Worm (Caenorhabditis elegans) whole organism, young adult: ENCODE measurements around the gene C50C3.1.
A peak's percentile ranks its signal among the peaks of the same experiment; 100 is the strongest.

Source experiments
- B0336.3 ChIP-seq: fragments of 200-800 bp; sonication (Bioruptor generic); IDR thresholded peaks from 2 replicates; pipeline ENCODE4 v1.3.6; 2022; ENCODE audit warnings: missing genetic modification characterization, missing compliant biosample characterization
- C06A6.2 ChIP-seq: fragments of 200-800 bp; sonication (Bioruptor generic); conservative IDR thresholded peaks from 2 replicates; pipeline ENCODE4 v1.3.6; 2022; ENCODE audit warnings: missing genetic modification characterization, missing compliant biosample characterization
- D2030.7 ChIP-seq: fragments of 200-800 bp; sonication (Bioruptor generic); IDR thresholded peaks from 2 replicates; pipeline ENCODE4 v1.3.6; 2022; ENCODE audit warnings: missing genetic modification reagents, missing genetic modification characterization, missing compliant biosample characterization
- F10E7.11 ChIP-seq: sonication (generic microtip); optimal IDR thresholded peaks from 2 replicates; lab custom pipeline; 2017; ENCODE audit warnings: mild to moderate bottlenecking, missing genetic modification characterization, moderate library complexity, missing compliant biosample characterization
- F23B12.7 ChIP-seq: sonication (generic microtip); optimal IDR thresholded peaks from 2 replicates; lab custom pipeline; 2017; ENCODE audit warnings: missing genetic modification characterization, mild to moderate bottlenecking, missing compliant biosample characterization, antibody characterized with exemption, moderate library complexity; ENCODE audit not compliant: insufficient read depth
- F33H1.4 ChIP-seq: fragments of 200-800 bp; sonication (Bioruptor generic); IDR thresholded peaks from 2 replicates; pipeline ENCODE4 v1.3.6; 2022; ENCODE audit warnings: missing genetic modification reagents, missing genetic modification characterization, missing compliant biosample characterization
- K11D2.4 ChIP-seq: fragments of 200-800 bp; sonication (Bioruptor generic); IDR thresholded peaks from 2 replicates; pipeline ENCODE4 v1.3.6; 2022; ENCODE audit warnings: missing genetic modification reagents, missing genetic modification characterization, missing compliant biosample characterization
- T07F8.4 ChIP-seq: sonication (generic microtip); optimal IDR thresholded peaks from 2 replicates; lab custom pipeline; 2016; ENCODE audit warnings: mild to moderate bottlenecking, missing genetic modification characterization, moderate library complexity, missing compliant biosample characterization
- Y53F4B.3 ChIP-seq: fragments of 200-800 bp; sonication (Bioruptor generic); IDR thresholded peaks from 2 replicates; pipeline ENCODE4 v1.3.6; 2022; ENCODE audit warnings: missing genetic modification reagents, missing genetic modification characterization, missing compliant biosample characterization
- ZK185.1 ChIP-seq: sonication (generic microtip); optimal IDR thresholded peaks from 2 replicates; lab custom pipeline; 2016; ENCODE audit warnings: mild to moderate bottlenecking, missing genetic modification characterization, missing compliant biosample characterization; ENCODE audit not compliant: poor library complexity, severe bottlenecking
- akir-1 ChIP-seq: fragments of 200-800 bp; sonication (Bioruptor generic); optimal IDR thresholded peaks from 2 replicates; lab custom pipeline; 2018; ENCODE audit warnings: mild to moderate bottlenecking, missing genetic modification characterization, moderate library complexity, missing compliant biosample characterization
- athp-1 ChIP-seq: sonication (generic microtip); optimal IDR thresholded peaks from 2 replicates; lab custom pipeline; 2017; ENCODE audit warnings: mild to moderate bottlenecking, missing genetic modification characterization, missing compliant biosample characterization
- attf-3 ChIP-seq: fragments of 200-800 bp; sonication (Bioruptor generic); conservative IDR thresholded peaks from 2 replicates; pipeline ENCODE4 v1.3.6; 2022; ENCODE audit warnings: missing genetic modification reagents, missing genetic modification characterization, missing compliant biosample characterization
- bed-2 ChIP-seq: fragments of 200-800 bp; sonication (Bioruptor generic); IDR thresholded peaks from 2 replicates; pipeline ENCODE4 v1.3.6; 2022; ENCODE audit warnings: missing genetic modification reagents, missing genetic modification characterization, missing compliant biosample characterization
- ceh-100 ChIP-seq: fragments of 200-800 bp; sonication (Bioruptor generic); IDR thresholded peaks from 2 replicates; pipeline ENCODE4 v1.3.6; 2022; ENCODE audit warnings: missing genetic modification reagents, missing genetic modification characterization, missing compliant biosample characterization
- ceh-27 ChIP-seq: fragments of 200-800 bp; sonication (Bioruptor generic); optimal IDR thresholded peaks from 2 replicates; lab custom pipeline; 2018; ENCODE audit warnings: mild to moderate bottlenecking, missing genetic modification characterization, moderate library complexity, missing compliant biosample characterization
- efl-1 ChIP-seq: fragments of 150-350 bp; optimal IDR thresholded peaks from 2 replicates; lab custom pipeline; 2014; ENCODE audit warnings: missing biosample characterization, missing genetic modification reagents, missing genetic modification characterization
- ekl-4 ChIP-seq: fragments of 200-800 bp; sonication (Bioruptor generic); IDR thresholded peaks from 2 replicates; pipeline ENCODE4 v1.3.6; 2022; ENCODE audit warnings: missing genetic modification reagents, missing genetic modification characterization, missing compliant biosample characterization
- him-1 ChIP-seq: sonication (generic microtip); optimal IDR thresholded peaks from 2 replicates; lab custom pipeline; 2016; ENCODE audit warnings: missing genotype, missing genetic modification reagents, missing genetic modification characterization, missing compliant biosample characterization
- hmg-1.2 ChIP-seq: fragments of 200-800 bp; sonication (Bioruptor generic); IDR thresholded peaks from 2 replicates; pipeline ENCODE4 v1.3.6; 2022; ENCODE audit warnings: missing genetic modification reagents, missing genetic modification characterization, missing compliant biosample characterization
- hmg-20 ChIP-seq: fragments of 200-800 bp; sonication (Bioruptor generic); IDR thresholded peaks from 2 replicates; pipeline ENCODE4 v1.3.6; 2022; ENCODE audit warnings: missing genetic modification reagents, missing genetic modification characterization, missing compliant biosample characterization
- hrde-1 ChIP-seq: sonication (generic microtip); optimal IDR thresholded peaks from 2 replicates; lab custom pipeline; 2016; ENCODE audit warnings: missing genetic modification characterization, mild to moderate bottlenecking, missing compliant biosample characterization, moderate library complexity, missing genotype, missing genetic modification reagents, borderline replicate concordance
- hsf-1 ChIP-seq: fragments of 200-800 bp; sonication (Bioruptor generic); IDR thresholded peaks from 2 replicates; pipeline ENCODE4 v1.3.6; 2022; ENCODE audit warnings: missing genetic modification reagents, missing genetic modification characterization, missing compliant biosample characterization
- let-607 ChIP-seq, 2 experiments: fragments of 200-800 bp in 1 of 2; sonication (Bioruptor generic) in 1 of 2; sonication (generic microtip) in 1 of 2; optimal IDR thresholded peaks; 2 replicates each; lab custom pipeline; 2016 to 2018; ENCODE audit warnings: mild to moderate bottlenecking in 2 of 2, missing compliant biosample characterization in 2 of 2, missing genetic modification characterization in 2 of 2, moderate library complexity in 2 of 2, missing genotype in 1 of 2
- lin-40 ChIP-seq: sonication (generic microtip); optimal IDR thresholded peaks from 2 replicates; lab custom pipeline; 2016; ENCODE audit warnings: missing genetic modification characterization, mild to moderate bottlenecking, missing compliant biosample characterization, missing genotype, missing genetic modification reagents
- lin-54 ChIP-seq: fragments of 200-800 bp; sonication (Bioruptor generic); optimal IDR thresholded peaks from 2 replicates; lab custom pipeline; 2018; ENCODE audit warnings: mild to moderate bottlenecking, missing genetic modification characterization, missing compliant biosample characterization
- lir-1 ChIP-seq: fragments of 200-800 bp; sonication (Bioruptor generic); conservative IDR thresholded peaks from 2 replicates; pipeline ENCODE4 v1.3.6; 2022; ENCODE audit warnings: missing genetic modification reagents, missing genetic modification characterization, missing compliant biosample characterization
- lsl-1 ChIP-seq: fragments of 200-800 bp; sonication (Bioruptor generic); optimal IDR thresholded peaks from 2 replicates; lab custom pipeline; 2018; ENCODE audit warnings: mild to moderate bottlenecking, missing genetic modification characterization, moderate library complexity, missing compliant biosample characterization
- madf-10 ChIP-seq: sonication (generic microtip); optimal IDR thresholded peaks from 2 replicates; lab custom pipeline; 2016; ENCODE audit warnings: mild to moderate bottlenecking, missing genetic modification characterization, missing compliant biosample characterization
- madf-3 ChIP-seq: fragments of 200-800 bp; sonication (Bioruptor generic); IDR thresholded peaks from 2 replicates; pipeline ENCODE4 v1.3.6; 2022; ENCODE audit warnings: missing genetic modification reagents, missing genetic modification characterization, missing compliant biosample characterization
- mcd-1 ChIP-seq: fragments of 200-800 bp; sonication (Bioruptor generic); IDR thresholded peaks from 2 replicates; pipeline ENCODE4 v1.3.6; 2022; ENCODE audit warnings: missing genetic modification reagents, missing genetic modification characterization, missing compliant biosample characterization
- mel-28 ChIP-seq: sonication (generic microtip); optimal IDR thresholded peaks from 2 replicates; lab custom pipeline; 2016; ENCODE audit warnings: borderline replicate concordance, mild to moderate bottlenecking, missing genetic modification characterization, missing compliant biosample characterization
- nfya-2 ChIP-seq: fragments of 200-800 bp; sonication (Bioruptor generic); IDR thresholded peaks from 2 replicates; pipeline ENCODE4 v1.3.6; 2022; ENCODE audit warnings: missing genetic modification reagents, missing genetic modification characterization, missing compliant biosample characterization
- nfyb-1 ChIP-seq: fragments of 200-800 bp; sonication (Bioruptor generic); IDR thresholded peaks from 2 replicates; pipeline ENCODE4 v1.3.6; 2022; ENCODE audit warnings: missing genetic modification reagents, missing genetic modification characterization, missing compliant biosample characterization
- nhr-179 ChIP-seq: sonication (generic microtip); optimal IDR thresholded peaks from 2 replicates; lab custom pipeline; 2016; ENCODE audit warnings: mild to moderate bottlenecking, missing genetic modification characterization, missing compliant biosample characterization
- rcor-1 ChIP-seq: fragments of 200-800 bp; sonication (Bioruptor generic); IDR thresholded peaks from 2 replicates; pipeline ENCODE4 v1.3.6; 2022; ENCODE audit warnings: missing genetic modification reagents, missing genetic modification characterization, missing compliant biosample characterization
- snpc-3.4 ChIP-seq: sonication (generic microtip); optimal IDR thresholded peaks from 2 replicates; lab custom pipeline; 2017; ENCODE audit warnings: missing genetic modification characterization, mild to moderate bottlenecking, missing compliant biosample characterization, antibody characterized with exemption, moderate library complexity, missing genotype, missing genetic modification reagents
- snpc-4 ChIP-seq, 5 experiments: fragments of 150-350 bp in 1 of 5; sonication (generic microtip) in 4 of 5; optimal IDR thresholded peaks; 2 replicates each; lab custom pipeline; 2014 to 2018; ENCODE audit warnings: missing genetic modification characterization in 5 of 5, missing biosample characterization in 3 of 5, antibody characterized with exemption in 2 of 5, mild to moderate bottlenecking in 2 of 5, missing compliant biosample characterization in 2 of 5, missing genotype in 2 of 5, moderate library complexity in 2 of 5, missing genetic modification reagents in 1 of 5
- sptf-2 ChIP-seq: fragments of 200-800 bp; sonication (Bioruptor generic); optimal IDR thresholded peaks from 2 replicates; lab custom pipeline; 2018; ENCODE audit warnings: mild to moderate bottlenecking, missing genetic modification characterization, missing compliant biosample characterization
- tbx-9 ChIP-seq: sonication (generic microtip); optimal IDR thresholded peaks from 2 replicates; lab custom pipeline; 2016; ENCODE audit warnings: borderline replicate concordance, missing genetic modification characterization, inconsistent platforms, missing compliant biosample characterization
- unc-130 ChIP-seq: sonication (generic microtip); optimal IDR thresholded peaks from 2 replicates; lab custom pipeline; 2016; ENCODE audit warnings: missing genetic modification reagents, missing genetic modification characterization, missing compliant biosample characterization
- ztf-26 ChIP-seq: sonication (generic microtip); optimal IDR thresholded peaks from 2 replicates; lab custom pipeline; 2017; ENCODE audit warnings: missing genetic modification characterization, missing compliant biosample characterization
- ztf-3 ChIP-seq: fragments of 200-800 bp; sonication (Bioruptor generic); optimal IDR thresholded peaks from 2 replicates; lab custom pipeline; 2018; ENCODE audit warnings: mild to moderate bottlenecking, missing genetic modification characterization, missing compliant biosample characterization

The C50C3.1 gene

ce11 chrIII:8191695-8192094, at the start of gene C50C3.1:
C50C3.1 (plus strand) TSS chrIII:8191995.
- TF ChIP-seq nfyb-1 (GFP tag; lab: Robert Waterston, UW) (no peak), lsl-1 (GFP tag; lab: Kevin White, UChicago) (peak; percentile 48), hmg-1.2 (peak; percentile 36; the same call in 1 of the 2 replicates)

DNA sequence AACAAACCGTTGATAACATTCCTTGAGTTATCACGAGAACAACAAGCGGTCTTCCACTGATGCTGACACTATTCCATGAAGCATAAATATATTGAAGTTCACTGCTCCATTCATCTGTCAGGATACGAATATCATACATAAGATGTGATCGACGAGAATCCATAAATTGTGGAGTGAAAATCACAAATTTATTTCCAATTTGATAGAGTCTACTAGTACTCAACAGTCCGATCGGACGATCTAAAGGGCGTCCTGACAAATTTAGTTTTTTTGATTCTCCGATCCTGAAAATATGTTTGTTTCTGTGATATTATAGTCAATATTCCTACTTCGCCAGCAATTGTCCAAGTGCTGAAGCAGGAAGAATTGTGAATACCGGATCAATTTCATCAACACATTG, 49.6 kb upstream of the C50C3.1 start:
- TF ChIP-seq athp-1 (tag; lab: Kevin White, UChicago): no peak
- TF ChIP-seq ztf-26 (tag; lab: Kevin White, UChicago): no peak
- no peak for TF ChIP-seq snpc-3.4
- no peak for TF ChIP-seq lir-1 (GFP tag; lab: Robert Waterston, UW)
- no peak for TF ChIP-seq mel-28 (tag; lab: Kevin White, UChicago)
- TF ChIP-seq nhr-179 (tag; lab: Kevin White, UChicago): no peak
- TF ChIP-seq akir-1 (GFP tag; lab: Kevin White, UChicago): no peak
- TF ChIP-seq Y53F4B.3: no peak
- TF ChIP-seq F10E7.11 (tag; lab: Kevin White, UChicago): no peak
- TF ChIP-seq, all 124 proteins: peak for 0

DNA sequence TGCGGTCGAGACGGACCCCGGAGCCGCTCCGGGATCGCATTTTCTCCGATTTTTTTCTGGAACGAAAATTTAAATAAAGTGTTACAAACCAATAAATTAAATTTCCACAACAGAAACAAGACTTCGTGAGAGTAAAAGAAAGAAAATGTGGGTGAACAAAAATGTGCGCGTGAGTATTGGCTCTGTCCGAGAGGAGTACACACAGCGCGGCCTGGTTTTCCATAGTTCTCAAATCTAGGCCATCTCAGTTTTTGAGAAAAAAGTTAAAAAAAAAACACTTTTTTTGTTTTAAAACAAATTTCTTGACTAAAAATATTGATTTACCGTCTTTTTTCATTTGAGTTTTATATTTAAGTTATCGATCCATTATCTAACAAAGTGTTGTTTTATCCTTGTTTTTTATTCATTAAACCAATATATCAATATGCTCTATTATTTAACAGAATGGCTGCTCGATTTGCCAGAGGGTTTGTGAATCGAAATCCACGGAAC, 47.2 kb upstream of the C50C3.1 start, which contains the start of the genes C14B9.8 and mrpl-18:
Gene C14B9.8, minus strand, starts transcription at position 56 of the 492 bp plus-strand sequence.
Gene mrpl-18, plus strand, starts transcription at position 442 of the 492 bp plus-strand sequence.
- peak; percentile 1 for TF ChIP-seq madf-10
- no peak for TF ChIP-seq T07F8.4 (tag; lab: Kevin White, UChicago)
- TF ChIP-seq ztf-3 (GFP tag; lab: Kevin White, UChicago): no peak
- TF ChIP-seq lin-40 (tag; lab: Kevin White, UChicago): peak; percentile 27
- no peak for TF ChIP-seq B0336.3 (GFP tag; lab: Robert Waterston, UW)
- TF ChIP-seq D2030.7 (GFP tag; lab: Robert Waterston, UW): peak; percentile 46; the same call in 1 of the 2 replicates
- TF ChIP-seq mcd-1 (GFP tag; lab: Robert Waterston, UW): peak; percentile 51; the same call in 1 of the 2 replicates
- TF ChIP-seq ekl-4: 0 out of 2 replicates have a peak, but pooled peaks have one; percentile 32
- peak in 1 of 2 experiments; percentile 16 for TF ChIP-seq let-607 (tag; optimal IDR thresholded peaks at IDR 0.05; lab: Kevin White, UChicago)
- TF ChIP-seq madf-3 (GFP tag; lab: Robert Waterston, UW): 0 out of 2 replicates have a peak, but pooled peaks have one; percentile 14
- TF ChIP-seq lin-54 (GFP tag; lab: Kevin White, UChicago): peak; percentile 11
- no peak for TF ChIP-seq tbx-9
- no peak for TF ChIP-seq nfya-2
- TF ChIP-seq ZK185.1 (tag; lab: Kevin White, UChicago): peak; percentile 82
- peak; percentile 55 for TF ChIP-seq F33H1.4
- no peak for TF ChIP-seq C06A6.2 (GFP tag; lab: Robert Waterston, UW)
- peak; percentile 8 for TF ChIP-seq snpc-4 (GFP tag; optimal IDR thresholded peaks at IDR 0.05; lab: Kevin White, UChicago)
- peak in 1 of 4 experiments; percentile 16 for TF ChIP-seq snpc-4 (tag; optimal IDR thresholded peaks at IDR 0.05; lab: Kevin White, UChicago)
- peak; percentile 73 for TF ChIP-seq unc-130 (GFP tag; lab: Kevin White, UChicago)
- no peak for TF ChIP-seq sptf-2 (GFP tag; lab: Kevin White, UChicago)
- TF ChIP-seq bed-2 (GFP tag; lab: Robert Waterston, UW): 0 out of 2 replicates have a peak, but pooled peaks have one; percentile 31
- peak; percentile 58; the same call in 1 of the 2 replicates for TF ChIP-seq ceh-100 (GFP tag; lab: Robert Waterston, UW)
- peak; percentile 55 for TF ChIP-seq lir-1 (GFP tag; lab: Robert Waterston, UW)
- TF ChIP-seq hsf-1: no peak
- peak; percentile 16 for TF ChIP-seq F23B12.7 (tag; lab: Kevin White, UChicago)
- peak; percentile 29 for TF ChIP-seq him-1 (tag; lab: Kevin White, UChicago)
- no peak for TF ChIP-seq athp-1 (tag; lab: Kevin White, UChicago)
- TF ChIP-seq hmg-20: no peak
- TF ChIP-seq attf-3 (GFP tag; lab: Robert Waterston, UW): peak; percentile 49
- peak; percentile 51; the same call in 1 of the 2 replicates for TF ChIP-seq rcor-1 (GFP tag; lab: Robert Waterston, UW)
- TF ChIP-seq ceh-27 (GFP tag; lab: Kevin White, UChicago): peak; percentile 38
- 0 out of 2 replicates have a peak, but pooled peaks have one; percentile 18 for TF ChIP-seq K11D2.4 (GFP tag; lab: Robert Waterston, UW)
- TF ChIP-seq efl-1 (GFP tag; lab: Kevin White, UChicago): no peak
- no peak for TF ChIP-seq hrde-1
